ENCODE assay signal across 6 fruit fly cellular contexts in the genomic region with DNA sequence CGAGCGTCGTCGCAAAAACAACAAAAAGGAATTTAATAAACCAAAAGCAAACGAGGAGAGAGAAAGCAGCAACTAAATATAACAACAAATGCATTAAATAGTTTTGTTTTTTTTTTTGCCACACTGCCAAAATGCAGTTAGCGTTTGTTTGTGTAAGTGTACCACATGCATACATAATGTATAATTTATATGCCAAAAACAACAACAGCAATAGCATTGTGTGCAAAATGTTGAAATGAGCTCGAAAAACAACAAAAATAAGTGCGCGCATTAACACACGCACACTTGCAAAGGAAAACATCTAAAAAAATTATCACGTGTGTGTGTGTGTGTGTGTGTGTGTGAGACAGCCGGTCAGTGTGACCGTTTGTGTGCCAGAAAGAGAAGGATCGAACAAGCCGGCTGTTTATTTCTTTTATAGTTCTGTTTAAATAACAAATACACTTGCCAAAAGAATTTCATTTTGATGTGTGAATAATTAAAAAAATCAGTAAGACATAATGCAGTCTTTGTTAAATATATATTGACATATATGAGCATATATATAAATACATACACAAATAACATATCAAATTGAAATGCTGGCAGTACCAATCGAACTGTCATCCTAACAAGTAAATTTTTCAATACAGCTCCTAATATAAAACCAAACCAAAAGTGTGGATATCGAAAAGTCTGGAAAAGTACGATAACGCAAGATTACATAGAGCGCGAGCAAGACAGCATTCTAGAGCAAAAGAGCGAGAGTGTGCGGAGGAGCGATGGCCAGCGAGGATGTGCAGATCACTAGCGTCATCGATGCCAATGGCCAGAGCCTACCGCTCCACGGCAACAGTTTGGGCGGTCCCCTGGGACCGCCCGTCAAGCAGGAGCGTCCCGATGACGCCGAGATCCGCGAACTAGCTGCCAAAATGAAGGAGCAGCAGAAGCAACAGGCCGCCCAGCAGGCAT.
TF ChIP-seq lines count a peak whose summit lies in the region.

No protein-coding gene starts in this region.

- no peak for TF ChIP-seq CTCF in whole organism, embryonic (GFP tag; optimal IDR thresholded peaks at IDR 0.05; lab: Kevin White, UChicago)

TF ChIP-seq in Kc167, 6 proteins besides CTCF, POLR2A, EP300 and RAD21:
- TF ChIP-seq insv (optimal IDR thresholded peaks at IDR 0.05; lab: Kevin White, UChicago) (no peak), ttk (optimal IDR thresholded peaks at IDR 0.05; lab: Kevin White, UChicago) (peak; percentile 95)
TF ChIP-seq in Kc167: peak in this region for 1.

TF ChIP-seq in whole organism, adult, 20 proteins besides CTCF, POLR2A, EP300 and RAD21:
- TF ChIP-seq bab1 (GFP tag; optimal IDR thresholded peaks at IDR 0.05; lab: Kevin White, UChicago) (no peak), kay (GFP tag; lab: Kevin White, UChicago; ENCODE audit: borderline replicate concordance) (peak; percentile 72), CG11617 (GFP tag; optimal IDR thresholded peaks at IDR 0.05; lab: Kevin White, UChicago) (peak; percentile 35)

TF ChIP-seq in whole organism, embryonic, 481 proteins besides CTCF, POLR2A, EP300 and RAD21 (continues in another document):
- no peak for TF ChIP-seq CG11085 (GFP tag; IDR thresholded peaks at IDR 0.05; lab: Robert Waterston, UW)
- TF ChIP-seq CG7928 (GFP tag; optimal IDR thresholded peaks at IDR 0.05; lab: Kevin White, UChicago), result no peak
- no peak for TF ChIP-seq rib (GFP tag; IDR thresholded peaks at IDR 0.05; lab: Robert Waterston, UW)
- no peak for TF ChIP-seq CG15073 (GFP tag; optimal IDR thresholded peaks at IDR 0.05; lab: Kevin White, UChicago)
- no peak for TF ChIP-seq Meics (GFP tag; optimal IDR thresholded peaks at IDR 0.05; lab: Kevin White, UChicago)
- TF ChIP-seq CG8765 (GFP tag; IDR thresholded peaks at IDR 0.05; lab: Robert Waterston, UW), result no peak
- 0 out of 3 replicates have a peak, but pooled peaks have one; percentile 11 for TF ChIP-seq z (GFP tag; IDR thresholded peaks at IDR 0.05; lab: Robert Waterston, UW)
- TF ChIP-seq CG15269 (tag; optimal IDR thresholded peaks at IDR 0.05; lab: Kevin White, UChicago), result no peak
- no peak for TF ChIP-seq Vsx1 (GFP tag; optimal IDR thresholded peaks at IDR 0.05; lab: Kevin White, UChicago)
- no peak for TF ChIP-seq CG8281 (tag; optimal IDR thresholded peaks at IDR 0.05; lab: Kevin White, UChicago)
- TF ChIP-seq chm (GFP tag; IDR thresholded peaks at IDR 0.05; lab: Robert Waterston, UW), result peak; percentile 12; the same call in 1 of the 2 replicates
- no peak for TF ChIP-seq Optix (GFP tag; IDR thresholded peaks at IDR 0.05; lab: Robert Waterston, UW)
- TF ChIP-seq Xrp1 (GFP tag; IDR thresholded peaks at IDR 0.05; lab: Robert Waterston, UW), result 0 out of 2 replicates have a peak, but pooled peaks have one; percentile 11
- no peak for TF ChIP-seq CG8359 (GFP tag; optimal IDR thresholded peaks at IDR 0.05; lab: Kevin White, UChicago; ENCODE audit: borderline replicate concordance)
- no peak for TF ChIP-seq CG17361 (GFP tag; IDR thresholded peaks at IDR 0.05; lab: Robert Waterston, UW)
- TF ChIP-seq lbe (GFP tag; optimal IDR thresholded peaks at IDR 0.05; lab: Kevin White, UChicago), result no peak
- TF ChIP-seq CG9797 (GFP tag; optimal IDR thresholded peaks at IDR 0.05; lab: Kevin White, UChicago), result peak; percentile 24
- peak; percentile 2 for TF ChIP-seq gem (tag; optimal IDR thresholded peaks at IDR 0.05; lab: Kevin White, UChicago)

TF ChIP-seq in whole organism, prepupa, 60 proteins besides CTCF, POLR2A, EP300 and RAD21:
- TF ChIP-seq CG10669 (GFP tag; optimal IDR thresholded peaks at IDR 0.05; lab: Kevin White, UChicago) (no peak), Eip78C (GFP tag; lab: Kevin White, UChicago) (peak; percentile 67), Sox102F (GFP tag; optimal IDR thresholded peaks at IDR 0.05; lab: Kevin White, UChicago) (peak; percentile 6)

TF ChIP-seq in whole organism, pupa, 21 proteins besides CTCF, POLR2A, EP300 and RAD21:
- TF ChIP-seq CG34367 (tag; optimal IDR thresholded peaks at IDR 0.05; lab: Kevin White, UChicago), result no peak
- TF ChIP-seq CG4496 (GFP tag; IDR thresholded peaks at IDR 0.05; lab: Robert Waterston, UW), result 0 out of 3 replicates have a peak, but pooled peaks have one; percentile 10

TF ChIP-seq in whole organism, wandering third instar larva, 38 proteins besides CTCF, POLR2A, EP300 and RAD21:
- no peak for TF ChIP-seq woc (GFP tag; optimal IDR thresholded peaks at IDR 0.05; lab: Kevin White, UChicago)
- TF ChIP-seq Dfd (GFP tag; optimal IDR thresholded peaks at IDR 0.05; lab: Kevin White, UChicago), result peak; percentile 26
